Worm (Caenorhabditis elegans) whole organism, L1 larva: ENCODE data around the gene F37A4.5.

Source experiments
- nhr-11 ChIP-seq: fragments of 150-350 bp; optimal IDR thresholded peaks from 2 replicates; lab custom pipeline; 2014; ENCODE audit warnings: missing biosample characterization, missing genetic modification characterization
- pax-3 ChIP-seq: fragments of 200-800 bp; sonication (Bioruptor generic); optimal IDR thresholded peaks from 2 replicates; lab custom pipeline; 2018; ENCODE audit warnings: mild to moderate bottlenecking, missing genetic modification characterization, moderate library complexity, missing compliant biosample characterization

DNA sequence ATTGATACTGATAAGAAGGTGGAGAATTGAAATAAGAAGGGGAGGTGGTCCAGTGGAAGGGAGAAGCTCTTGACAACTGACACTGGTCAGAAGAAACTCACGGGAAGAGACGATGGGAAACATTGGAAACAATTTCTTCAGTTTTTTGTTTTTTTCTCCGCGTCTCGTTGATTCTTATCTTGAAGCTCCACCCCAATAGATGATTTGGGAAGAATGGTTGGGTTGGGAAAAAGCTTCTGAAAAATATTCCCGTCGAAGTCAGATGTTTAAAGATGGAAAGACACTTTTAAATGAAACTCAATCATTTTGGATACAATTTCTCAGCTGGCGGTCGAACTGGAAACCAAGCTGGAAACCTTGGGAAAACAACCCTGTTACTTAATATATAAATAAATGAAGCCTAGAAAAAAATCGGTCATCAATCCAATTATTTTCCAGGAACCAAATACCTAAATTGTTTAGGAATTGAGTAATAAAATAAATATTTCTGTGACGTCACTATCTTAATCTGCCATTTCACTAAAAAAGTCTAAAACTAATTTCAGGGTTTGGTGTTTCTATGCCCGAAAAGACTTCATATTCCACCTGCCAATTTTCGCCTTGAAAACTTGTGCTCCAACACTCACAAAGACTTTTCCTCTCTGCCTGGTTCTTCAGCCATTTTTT lies 18.6 kb downstream of the F37A4.5 start, which contains the start of the genes Y102E9.5 and odr-4:
- TF ChIP-seq pax-3 (tag; lab: Kevin White, UChicago) (no peak), nhr-11 (tag; lab: Kevin White, UChicago) (no peak)
